Fruit fly (Drosophila melanogaster): Measurements from ENCODE around the gene pall.

The pall gene

dm6 chr3L:9504530-9504929 lies 16.9 kb upstream of the pall start:
- TF ChIP-seq Sin3A (optimal IDR thresholded peaks at IDR 0.05) (no peak), ttk (optimal IDR thresholded peaks at IDR 0.05) (no peak), psq (optimal IDR thresholded peaks at IDR 0.05) (no peak), insv (optimal IDR thresholded peaks at IDR 0.05) (no peak), Myc (optimal IDR thresholded peaks at IDR 0.05) (no peak), h (optimal IDR thresholded peaks at IDR 0.05) (no peak)

- TF ChIP-seq Myc (optimal IDR thresholded peaks at IDR 0.05) (no peak), h (optimal IDR thresholded peaks at IDR 0.05) (no peak), insv (optimal IDR thresholded peaks at IDR 0.05) (no peak), psq (optimal IDR thresholded peaks at IDR 0.05) (no peak), ttk (optimal IDR thresholded peaks at IDR 0.05) (no peak), Sin3A (optimal IDR thresholded peaks at IDR 0.05) (no peak)
Observed at dm6 chr3L:9503552-9504317, 16.1 kb upstream of the pall start.

dm6 chr3L:9502856-9503255 lies 15.3 kb upstream of the pall start:
- no peak for TF ChIP-seq Sin3A (optimal IDR thresholded peaks at IDR 0.05)
- TF ChIP-seq psq (optimal IDR thresholded peaks at IDR 0.05) = no peak
- no peak for TF ChIP-seq ttk (optimal IDR thresholded peaks at IDR 0.05)
- no peak for TF ChIP-seq Myc (optimal IDR thresholded peaks at IDR 0.05)
- TF ChIP-seq insv (optimal IDR thresholded peaks at IDR 0.05) = no peak
- TF ChIP-seq h (optimal IDR thresholded peaks at IDR 0.05) = no peak

- no peak for TF ChIP-seq ttk (optimal IDR thresholded peaks at IDR 0.05)
- TF ChIP-seq h (optimal IDR thresholded peaks at IDR 0.05) = no peak
- TF ChIP-seq psq (optimal IDR thresholded peaks at IDR 0.05) = no peak
- no peak for TF ChIP-seq insv (optimal IDR thresholded peaks at IDR 0.05)
Observed at dm6 chr3L:9502294-9502693, 14.7 kb upstream of the pall start.

- TF ChIP-seq h (optimal IDR thresholded peaks at IDR 0.05) = no peak
- TF ChIP-seq ttk (optimal IDR thresholded peaks at IDR 0.05) = no peak
Observed at dm6 chr3L:9501298-9501697, 13.7 kb upstream of the pall start.

- no peak for TF ChIP-seq ttk (optimal IDR thresholded peaks at IDR 0.05)
- TF ChIP-seq insv (optimal IDR thresholded peaks at IDR 0.05) = no peak
- no peak for TF ChIP-seq psq (optimal IDR thresholded peaks at IDR 0.05)
- TF ChIP-seq h (optimal IDR thresholded peaks at IDR 0.05) = no peak
- TF ChIP-seq Sin3A (optimal IDR thresholded peaks at IDR 0.05) = no peak
- no peak for TF ChIP-seq Myc (optimal IDR thresholded peaks at IDR 0.05)
Observed at dm6 chr3L:9499919-9500807, 12.6 kb upstream of the pall start.

- no peak for TF ChIP-seq insv (optimal IDR thresholded peaks at IDR 0.05)
- no peak for TF ChIP-seq Myc (optimal IDR thresholded peaks at IDR 0.05)
- TF ChIP-seq psq (optimal IDR thresholded peaks at IDR 0.05) = no peak
- no peak for TF ChIP-seq h (optimal IDR thresholded peaks at IDR 0.05)
- no peak for TF ChIP-seq Sin3A (optimal IDR thresholded peaks at IDR 0.05)
- TF ChIP-seq ttk (optimal IDR thresholded peaks at IDR 0.05) = no peak
Observed at dm6 chr3L:9497981-9498619, 10.5 kb upstream of the pall start.

dm6 chr3L:9497249-9497648 lies 9.7 kb upstream of the pall start:
- TF ChIP-seq insv (optimal IDR thresholded peaks at IDR 0.05) = no peak

dm6 chr3L:9492115-9492514 lies 4.5 kb upstream of the pall start, which contains the start of gene CG32037:
Gene CG32037, minus strand, starts transcription at chr3L:9492215.
- TF ChIP-seq h (optimal IDR thresholded peaks at IDR 0.05) (no peak), Sin3A (optimal IDR thresholded peaks at IDR 0.05) (no peak), ttk (optimal IDR thresholded peaks at IDR 0.05) (no peak), psq (optimal IDR thresholded peaks at IDR 0.05) (no peak), insv (optimal IDR thresholded peaks at IDR 0.05) (no peak), Myc (optimal IDR thresholded peaks at IDR 0.05) (no peak)

- TF ChIP-seq ttk (optimal IDR thresholded peaks at IDR 0.05) (no peak), Sin3A (optimal IDR thresholded peaks at IDR 0.05) (no peak), insv (optimal IDR thresholded peaks at IDR 0.05) (no peak), h (optimal IDR thresholded peaks at IDR 0.05) (no peak), psq (optimal IDR thresholded peaks at IDR 0.05) (no peak), Myc (optimal IDR thresholded peaks at IDR 0.05) (no peak)
Observed at dm6 chr3L:9491331-9491730, 3.7 kb upstream of the pall start.

dm6 chr3L:9490432-9490831 lies 2.8 kb upstream of the pall start:
- TF ChIP-seq psq (optimal IDR thresholded peaks at IDR 0.05) (no peak), ttk (optimal IDR thresholded peaks at IDR 0.05) (no peak), h (optimal IDR thresholded peaks at IDR 0.05) (no peak), Sin3A (optimal IDR thresholded peaks at IDR 0.05) (no peak), Myc (optimal IDR thresholded peaks at IDR 0.05) (no peak), insv (optimal IDR thresholded peaks at IDR 0.05) (no peak)

- TF ChIP-seq psq (optimal IDR thresholded peaks at IDR 0.05) (no peak), insv (optimal IDR thresholded peaks at IDR 0.05) (no peak), Myc (optimal IDR thresholded peaks at IDR 0.05) (no peak), ttk (optimal IDR thresholded peaks at IDR 0.05) (no peak), h (optimal IDR thresholded peaks at IDR 0.05) (no peak), Sin3A (optimal IDR thresholded peaks at IDR 0.05) (no peak)
Observed at dm6 chr3L:9489627-9490026, 2.0 kb upstream of the pall start.
